Worm (Caenorhabditis elegans) whole organism, late embryonic: ENCODE results near the gene ddx-23.

Source experiments
- C38D4.7 ChIP-seq: fragments of 200-800 bp; sonication (Bioruptor generic); optimal IDR thresholded peaks from 2 replicates; lab custom pipeline; 2018; ENCODE audit warnings: mild to moderate bottlenecking, missing genetic modification characterization, moderate library complexity, missing compliant biosample characterization
- K09A11.1 ChIP-seq: sonication (generic microtip); optimal IDR thresholded peaks from 2 replicates; lab custom pipeline; 2017; ENCODE audit warnings: antibody characterized with exemption, mild to moderate bottlenecking, missing genetic modification characterization, missing compliant biosample characterization; ENCODE audit not compliant: insufficient read depth
- ceh-34 ChIP-seq: sonication (generic microtip); optimal IDR thresholded peaks from 2 replicates; lab custom pipeline; 2016; ENCODE audit warnings: mild to moderate bottlenecking, missing genetic modification characterization, missing compliant biosample characterization
- ceh-48 ChIP-seq: sonication (generic microtip); optimal IDR thresholded peaks from 2 replicates; lab custom pipeline; 2016; ENCODE audit warnings: missing genetic modification characterization, inconsistent platforms, missing compliant biosample characterization
- elt-2 ChIP-seq: sonication (generic microtip); optimal IDR thresholded peaks from 2 replicates; lab custom pipeline; 2016; ENCODE audit warnings: missing genetic modification reagents, missing genetic modification characterization, missing compliant biosample characterization
- hlh-30 ChIP-seq: sonication (generic microtip); optimal IDR thresholded peaks from 2 replicates; lab custom pipeline; 2017; ENCODE audit warnings: antibody characterized with exemption, missing genetic modification characterization, missing compliant biosample characterization; ENCODE audit not compliant: insufficient read depth
- mec-3 ChIP-seq: sonication (generic microtip); optimal IDR thresholded peaks from 2 replicates; lab custom pipeline; 2016; ENCODE audit warnings: borderline replicate concordance, missing genetic modification characterization, missing compliant biosample characterization
- nfya-1 ChIP-seq: sonication (generic microtip); optimal IDR thresholded peaks from 2 replicates; lab custom pipeline; 2017; ENCODE audit warnings: missing genetic modification characterization, mild to moderate bottlenecking, missing compliant biosample characterization, antibody characterized with exemption, moderate library complexity
- nhr-11 ChIP-seq: fragments of 150-350 bp; optimal IDR thresholded peaks from 2 replicates; lab custom pipeline; 2014; ENCODE audit warnings: missing biosample characterization, missing genetic modification characterization
- pag-3 ChIP-seq: sonication (generic microtip); optimal IDR thresholded peaks from 2 replicates; lab custom pipeline; 2016; ENCODE audit warnings: missing compliant biosample characterization, missing genetic modification characterization, borderline replicate concordance
- tbx-2 ChIP-seq: sonication (generic microtip); optimal IDR thresholded peaks from 2 replicates; lab custom pipeline; 2016; ENCODE audit warnings: missing genetic modification characterization, missing compliant biosample characterization
- unc-55 ChIP-seq: sonication (generic microtip); optimal IDR thresholded peaks from 2 replicates; lab custom pipeline; 2017; ENCODE audit warnings: missing biosample characterization, missing genetic modification reagents, missing genetic modification characterization

ce11 chrIII:5845483-5845882, 7.6 kb downstream of the ddx-23 start:
- TF ChIP-seq C38D4.7 (no peak), hlh-30 (tag; lab: Kevin White, UChicago) (no peak), ceh-48 (no peak), elt-2 (no peak), nfya-1 (tag; lab: Kevin White, UChicago) (peak; percentile 38), mec-3 (no peak), pag-3 (tag; lab: Kevin White, UChicago) (no peak), tbx-2 (tag; lab: Kevin White, UChicago) (peak; percentile 29), unc-55 (GFP tag; lab: Kevin White, UChicago) (peak; percentile 21), nhr-11 (tag; lab: Kevin White, UChicago) (no peak), K09A11.1 (tag; lab: Kevin White, UChicago) (no peak), ceh-34 (tag; lab: Kevin White, UChicago) (no peak)
